Fruit fly (Drosophila melanogaster) S2 (cell line): ENCODE results near the gene Atet.

Source experiments
- CG8478 ChIP-seq: fragments of >200 bp; optimal IDR thresholded peaks from 2 replicates; lab custom pipeline; 2018
- CTCF ChIP-seq, 2 experiments: fragments of >200 bp; optimal IDR thresholded peaks; 2 replicates each; lab custom pipeline; 2018

Gene Atet

dm6 chr2L:4388027-4388426 lies 54.3 kb downstream of the Atet start, which contains the start of gene Tps1:
Gene Tps1 (plus strand): TSS chr2L:4388327.
- TF ChIP-seq CG8478 (lab: Kevin White, UChicago), result no peak
- TF ChIP-seq CTCF (optimal IDR thresholded peaks at IDR 0.05; lab: Kevin White, UChicago), result no peak

DNA sequence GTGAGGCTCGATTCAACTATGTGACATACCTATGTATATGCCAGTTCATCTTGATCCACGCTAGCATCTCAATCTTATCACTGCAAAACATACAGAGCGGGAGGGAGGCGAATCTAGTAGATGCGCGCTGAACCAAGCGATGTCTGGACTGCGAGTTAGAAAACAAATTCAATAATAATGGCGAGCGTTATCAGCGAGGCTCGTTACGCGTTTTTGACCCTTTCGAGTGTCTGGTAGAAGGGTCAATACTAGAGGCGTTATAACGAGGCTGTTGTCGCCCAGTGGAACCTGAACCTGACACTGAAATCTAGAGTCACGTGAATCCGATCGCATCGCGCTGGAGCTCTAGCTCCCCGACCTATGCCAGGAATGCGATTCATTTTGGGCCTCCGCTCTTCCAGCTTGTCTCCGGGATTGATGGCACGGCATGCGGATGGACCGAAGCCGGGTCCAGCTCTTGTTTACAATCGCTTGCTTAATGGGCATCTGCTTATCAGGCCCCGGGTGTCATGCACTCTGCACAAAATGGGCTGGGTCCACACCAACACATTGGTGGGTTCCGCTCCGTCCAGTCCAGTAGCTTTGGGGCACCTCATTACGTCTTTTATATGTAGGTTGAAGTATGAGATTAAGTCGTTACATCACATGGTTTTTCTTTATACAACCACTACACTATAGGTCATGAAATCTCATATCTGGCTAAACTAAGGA lies 55.8 kb downstream of the Atet start:
- TF ChIP-seq CTCF (optimal IDR thresholded peaks at IDR 0.05; lab: Kevin White, UChicago) (no peak), CG8478 (lab: Kevin White, UChicago) (no peak)

dm6 chr2L:4393842-4394421 lies 60.2 kb downstream of the Atet start, which contains the start of gene CG3652:
Gene CG3652 (minus strand): TSS chr2L:4393876.
- TF ChIP-seq CTCF (optimal IDR thresholded peaks at IDR 0.05; lab: Kevin White, UChicago) (peak; percentile 22 to 33), CG8478 (lab: Kevin White, UChicago) (no peak)
